Worm (Caenorhabditis elegans) whole organism, young adult: Measurements from ENCODE around the gene K08D12.3.

Experiments
- B0035.1 ChIP-seq: sonication (generic microtip); optimal IDR thresholded peaks from 2 replicates; lab custom pipeline; 2016; ENCODE audit warnings: missing genetic modification characterization, mild to moderate bottlenecking, missing compliant biosample characterization, missing genotype, missing genetic modification reagents
- F33H1.4 ChIP-seq: fragments of 200-800 bp; sonication (Bioruptor generic); IDR thresholded peaks from 2 replicates; pipeline ENCODE4 v1.3.6; 2022; ENCODE audit warnings: missing genetic modification reagents, missing genetic modification characterization, missing compliant biosample characterization
- F37B4.10 ChIP-seq: fragments of 200-800 bp; sonication (Bioruptor generic); IDR thresholded peaks from 2 replicates; pipeline ENCODE4 v1.3.6; 2022; ENCODE audit warnings: missing genetic modification characterization, missing compliant biosample characterization
- F49E8.2 ChIP-seq: sonication (generic microtip); optimal IDR thresholded peaks from 3 replicates; lab custom pipeline; 2017; ENCODE audit warnings: missing genetic modification characterization, mild to moderate bottlenecking, missing compliant biosample characterization, antibody characterized with exemption, moderate library complexity; ENCODE audit not compliant: insufficient read depth
- K11D2.4 ChIP-seq: fragments of 200-800 bp; sonication (Bioruptor generic); IDR thresholded peaks from 2 replicates; pipeline ENCODE4 v1.3.6; 2022; ENCODE audit warnings: missing genetic modification reagents, missing genetic modification characterization, missing compliant biosample characterization
- K12H6.12 ChIP-seq: fragments of 200-800 bp; sonication (Bioruptor generic); optimal IDR thresholded peaks from 2 replicates; lab custom pipeline; 2018; ENCODE audit warnings: mild to moderate bottlenecking, missing genetic modification characterization, missing compliant biosample characterization
- Y53G8AR.9 ChIP-seq: fragments of 200-800 bp; sonication (Bioruptor generic); conservative IDR thresholded peaks from 2 replicates; pipeline ENCODE4 v1.3.6; 2022; ENCODE audit warnings: missing genetic modification reagents, missing genetic modification characterization, missing compliant biosample characterization
- Y56A3A.18 ChIP-seq: fragments of 200-800 bp; sonication (Bioruptor generic); IDR thresholded peaks from 2 replicates; pipeline ENCODE4 v1.3.6; 2022; ENCODE audit warnings: missing genetic modification reagents, missing genetic modification characterization, missing compliant biosample characterization
- athp-1 ChIP-seq: sonication (generic microtip); optimal IDR thresholded peaks from 2 replicates; lab custom pipeline; 2017; ENCODE audit warnings: mild to moderate bottlenecking, missing genetic modification characterization, missing compliant biosample characterization
- attf-3 ChIP-seq: fragments of 200-800 bp; sonication (Bioruptor generic); conservative IDR thresholded peaks from 2 replicates; pipeline ENCODE4 v1.3.6; 2022; ENCODE audit warnings: missing genetic modification reagents, missing genetic modification characterization, missing compliant biosample characterization
- attf-6 ChIP-seq: fragments of 200-800 bp; sonication (Bioruptor generic); IDR thresholded peaks from 2 replicates; pipeline ENCODE4 v1.3.6; 2022; ENCODE audit warnings: missing genetic modification reagents, missing genetic modification characterization, missing compliant biosample characterization
- bed-1 ChIP-seq: fragments of 200-800 bp; sonication (Bioruptor generic); IDR thresholded peaks from 2 replicates; pipeline ENCODE4 v1.3.6; 2022; ENCODE audit warnings: missing genetic modification reagents, missing genetic modification characterization, missing compliant biosample characterization
- cebp-1 ChIP-seq, 2 experiments: fragments of 200-800 bp in 1 of 2; sonication (Bioruptor generic) in 1 of 2; sonication (generic microtip) in 1 of 2; IDR thresholded peaks in 1 of 2; optimal IDR thresholded peaks in 1 of 2; 2 replicates each; pipeline versions ENCODE4 v1.3.6 to Lab custom; 2017 to 2022; ENCODE audit warnings: missing compliant biosample characterization in 2 of 2, missing genetic modification characterization in 2 of 2, mild to moderate bottlenecking in 1 of 2, missing genetic modification reagents in 1 of 2, moderate library complexity in 1 of 2
- ceh-100 ChIP-seq: fragments of 200-800 bp; sonication (Bioruptor generic); IDR thresholded peaks from 2 replicates; pipeline ENCODE4 v1.3.6; 2022; ENCODE audit warnings: missing genetic modification reagents, missing genetic modification characterization, missing compliant biosample characterization
- dpff-1 ChIP-seq: sonication (generic microtip); optimal IDR thresholded peaks from 2 replicates; lab custom pipeline; 2017; ENCODE audit warnings: mild to moderate bottlenecking, missing genetic modification characterization, missing compliant biosample characterization
- egl-44 ChIP-seq: fragments of 200-800 bp; sonication (Bioruptor generic); IDR thresholded peaks from 2 replicates; pipeline ENCODE4 v1.3.6; 2022; ENCODE audit warnings: missing genetic modification reagents, missing genetic modification characterization, missing compliant biosample characterization
- egrh-3 ChIP-seq: fragments of 200-800 bp; sonication (Bioruptor generic); IDR thresholded peaks from 2 replicates; pipeline ENCODE4 v1.3.6; 2022; ENCODE audit warnings: missing genetic modification reagents, missing genetic modification characterization, missing compliant biosample characterization
- him-1 ChIP-seq: sonication (generic microtip); optimal IDR thresholded peaks from 2 replicates; lab custom pipeline; 2016; ENCODE audit warnings: missing genotype, missing genetic modification reagents, missing genetic modification characterization, missing compliant biosample characterization
- hmg-1.2 ChIP-seq: fragments of 200-800 bp; sonication (Bioruptor generic); IDR thresholded peaks from 2 replicates; pipeline ENCODE4 v1.3.6; 2022; ENCODE audit warnings: missing genetic modification reagents, missing genetic modification characterization, missing compliant biosample characterization
- hmg-20 ChIP-seq: fragments of 200-800 bp; sonication (Bioruptor generic); IDR thresholded peaks from 2 replicates; pipeline ENCODE4 v1.3.6; 2022; ENCODE audit warnings: missing genetic modification reagents, missing genetic modification characterization, missing compliant biosample characterization
- hsf-1 ChIP-seq: fragments of 200-800 bp; sonication (Bioruptor generic); IDR thresholded peaks from 2 replicates; pipeline ENCODE4 v1.3.6; 2022; ENCODE audit warnings: missing genetic modification reagents, missing genetic modification characterization, missing compliant biosample characterization
- let-526 ChIP-seq: fragments of 200-800 bp; sonication (Bioruptor generic); IDR thresholded peaks from 2 replicates; pipeline ENCODE4 v1.3.6; 2022; ENCODE audit warnings: missing genetic modification reagents, missing genetic modification characterization, missing compliant biosample characterization
- lin-35 ChIP-seq, 3 experiments: fragments of 150-350 bp in 2 of 3; sonication (generic microtip) in 1 of 3; optimal IDR thresholded peaks; 2 replicates each; lab custom pipeline; 2014 to 2018; ENCODE audit warnings: missing biosample characterization in 3 of 3, missing genetic modification characterization in 3 of 3, missing genetic modification reagents in 3 of 3
- lin-40 ChIP-seq: sonication (generic microtip); optimal IDR thresholded peaks from 2 replicates; lab custom pipeline; 2016; ENCODE audit warnings: missing genetic modification characterization, mild to moderate bottlenecking, missing compliant biosample characterization, missing genotype, missing genetic modification reagents
- lsl-1 ChIP-seq: fragments of 200-800 bp; sonication (Bioruptor generic); optimal IDR thresholded peaks from 2 replicates; lab custom pipeline; 2018; ENCODE audit warnings: mild to moderate bottlenecking, missing genetic modification characterization, moderate library complexity, missing compliant biosample characterization
- madf-10 ChIP-seq: sonication (generic microtip); optimal IDR thresholded peaks from 2 replicates; lab custom pipeline; 2016; ENCODE audit warnings: mild to moderate bottlenecking, missing genetic modification characterization, missing compliant biosample characterization
- madf-6 ChIP-seq: fragments of 200-800 bp; sonication (Bioruptor generic); IDR thresholded peaks from 2 replicates; pipeline ENCODE4 v1.3.6; 2022; ENCODE audit warnings: missing genetic modification reagents, missing genetic modification characterization, missing compliant biosample characterization
- mcd-1 ChIP-seq: fragments of 200-800 bp; sonication (Bioruptor generic); IDR thresholded peaks from 2 replicates; pipeline ENCODE4 v1.3.6; 2022; ENCODE audit warnings: missing genetic modification reagents, missing genetic modification characterization, missing compliant biosample characterization
- mel-28 ChIP-seq: sonication (generic microtip); optimal IDR thresholded peaks from 2 replicates; lab custom pipeline; 2016; ENCODE audit warnings: borderline replicate concordance, mild to moderate bottlenecking, missing genetic modification characterization, missing compliant biosample characterization
- mes-4 ChIP-seq: sonication (generic microtip); optimal IDR thresholded peaks from 2 replicates; lab custom pipeline; 2016; ENCODE audit warnings: missing genotype, missing genetic modification characterization, missing compliant biosample characterization
- nhr-80 ChIP-seq: sonication (generic microtip); optimal IDR thresholded peaks from 2 replicates; lab custom pipeline; 2016; ENCODE audit warnings: missing genetic modification characterization, missing compliant biosample characterization
- tbx-9 ChIP-seq: sonication (generic microtip); optimal IDR thresholded peaks from 2 replicates; lab custom pipeline; 2016; ENCODE audit warnings: borderline replicate concordance, missing genetic modification characterization, inconsistent platforms, missing compliant biosample characterization
- tlf-1 ChIP-seq: fragments of 200-800 bp; sonication (Bioruptor generic); optimal IDR thresholded peaks from 2 replicates; lab custom pipeline; 2018; ENCODE audit warnings: mild to moderate bottlenecking, missing genetic modification characterization, missing compliant biosample characterization
- ztf-18 ChIP-seq: sonication (generic microtip); optimal IDR thresholded peaks from 2 replicates; lab custom pipeline; 2016; ENCODE audit warnings: missing genotype, mild to moderate bottlenecking, missing genetic modification characterization, missing compliant biosample characterization
- ztf-22 ChIP-seq: fragments of 200-800 bp; sonication (Bioruptor generic); optimal IDR thresholded peaks from 2 replicates; lab custom pipeline; 2018; ENCODE audit warnings: mild to moderate bottlenecking, missing genetic modification characterization, moderate library complexity, missing compliant biosample characterization
- ztf-25 ChIP-seq: fragments of 200-800 bp; sonication (Bioruptor generic); IDR thresholded peaks from 2 replicates; pipeline ENCODE4 v1.3.6; 2022; ENCODE audit warnings: missing genetic modification reagents, missing genetic modification characterization, missing compliant biosample characterization

K08D12.3 gene

DNA sequence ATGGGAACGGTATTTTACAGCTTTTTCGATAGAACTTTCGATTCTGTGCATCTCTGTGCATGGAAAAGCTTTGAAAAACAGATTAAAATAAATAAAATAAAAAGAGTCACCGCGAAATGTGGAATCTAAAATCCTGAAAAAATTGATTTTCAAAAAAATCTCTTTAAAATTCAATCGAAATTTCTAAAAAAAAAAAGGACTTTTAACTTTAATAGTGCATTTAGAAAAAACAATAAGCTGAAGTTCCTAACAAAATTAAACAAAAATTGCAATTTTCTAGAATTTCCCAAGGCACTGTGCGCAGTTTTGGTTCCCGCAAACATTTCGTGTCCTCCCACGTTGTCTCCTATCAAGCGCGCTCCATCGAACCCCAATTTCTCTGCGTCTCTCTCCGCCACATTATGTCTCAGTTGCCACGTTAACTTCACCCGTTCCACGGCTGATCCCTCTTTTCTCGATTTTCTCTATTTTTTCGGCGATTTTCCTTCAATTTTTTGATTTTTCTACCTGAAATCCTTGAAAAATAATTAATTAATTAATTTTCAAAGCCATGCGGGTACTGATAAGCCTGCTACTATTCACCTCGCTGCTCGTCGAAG lies 35.5 kb downstream of the K08D12.3 start, which contains the start of the genes Y41D4A.6 and Y41D4A.4 (continued):
- TF ChIP-seq lin-40 (tag; lab: Kevin White, UChicago) = peak; percentile 61
- TF ChIP-seq ceh-100 = peak; percentile 99
- TF ChIP-seq hmg-20 (GFP tag; lab: Robert Waterston, UW) = no peak
- TF ChIP-seq mel-28 (tag; lab: Kevin White, UChicago) = peak; percentile 64
- peak; percentile 65 for TF ChIP-seq nhr-80 (tag; lab: Kevin White, UChicago)
- TF ChIP-seq hsf-1 = peak; percentile 52; the same call in 1 of the 2 replicates
- peak; percentile 89 for TF ChIP-seq K12H6.12 (tag; lab: Kevin White, UChicago)
- peak; percentile 76 for TF ChIP-seq attf-3 (GFP tag; lab: Robert Waterston, UW)
- peak; percentile 87 for TF ChIP-seq madf-10 (tag; lab: Kevin White, UChicago)
- peak; percentile 66 for TF ChIP-seq ztf-18 (tag; lab: Kevin White, UChicago)
- peak in 1 of 3 experiments; percentile 15 for TF ChIP-seq lin-35 (GFP tag; optimal IDR thresholded peaks at IDR 0.05; lab: Kevin White, UChicago)
- TF ChIP-seq bed-1 (GFP tag; lab: Robert Waterston, UW) = no peak
- peak; percentile 68 for TF ChIP-seq F33H1.4 (GFP tag; lab: Robert Waterston, UW)
- no peak for TF ChIP-seq dpff-1
- TF ChIP-seq lsl-1 (GFP tag; lab: Kevin White, UChicago) = peak; percentile 70
- peak; percentile 38; the same call in 1 of the 2 replicates for TF ChIP-seq ztf-25 (GFP tag; lab: Robert Waterston, UW)
- peak; percentile 99 for TF ChIP-seq hmg-1.2 (GFP tag; lab: Robert Waterston, UW)
- TF ChIP-seq attf-6 (GFP tag; lab: Robert Waterston, UW) = no peak; the same call in 1 of the 2 replicates
- peak; percentile 96 for TF ChIP-seq mcd-1
- no peak for TF ChIP-seq Y56A3A.18
- TF ChIP-seq tlf-1 = peak; percentile 37
- peak; percentile 38 for TF ChIP-seq B0035.1 (tag; lab: Kevin White, UChicago)
- TF ChIP-seq K11D2.4 = 0 out of 2 replicates have a peak, but pooled peaks have one; percentile 26
- TF ChIP-seq Y53G8AR.9 (GFP tag; lab: Robert Waterston, UW) = 0 out of 2 replicates have a peak, but pooled peaks have one; percentile 17
- TF ChIP-seq ztf-22 (GFP tag; lab: Kevin White, UChicago) = no peak
- peak; percentile 82 for TF ChIP-seq let-526 (GFP tag; lab: Robert Waterston, UW)
- peak; percentile 73 for TF ChIP-seq athp-1 (tag; lab: Kevin White, UChicago)
- TF ChIP-seq mes-4 (tag; lab: Kevin White, UChicago) = no peak
- TF ChIP-seq tbx-9 = no peak
- no peak for TF ChIP-seq egl-44 (GFP tag; lab: Robert Waterston, UW)
- no peak for TF ChIP-seq F37B4.10 (GFP tag; lab: Robert Waterston, UW)
- no peak for TF ChIP-seq him-1 (tag; lab: Kevin White, UChicago)

- TF ChIP-seq cebp-1 (GFP tag; IDR thresholded peaks at IDR 0.05; lab: Robert Waterston, UW) = no peak
- peak; percentile 28 for TF ChIP-seq cebp-1 (tag; optimal IDR thresholded peaks at IDR 0.05; lab: Kevin White, UChicago)
- TF ChIP-seq madf-6 = peak; percentile 40; the same call in 1 of the 2 replicates
- TF ChIP-seq F49E8.2 (tag; lab: Kevin White, UChicago) = no peak
- 0 out of 2 replicates have a peak, but pooled peaks have one; percentile 27 for TF ChIP-seq K11D2.4
- peak; percentile 38; the same call in 1 of the 2 replicates for TF ChIP-seq egrh-3
These were observed 41.2 kb downstream of the K08D12.3 start for ce11 chrIV:1751243-1751642.
